Fruit fly (Drosophila melanogaster) whole organism, embryonic: Measurements from ENCODE around the gene Cad74A.

Source experiments
- B-H1 ChIP-seq: fragments of 200-800 bp; sonication (Bioruptor generic); IDR thresholded peaks from 3 replicates; pipeline ENCODE4 v1.3.6; 2022; ENCODE audit warnings: missing biosample characterization, missing genetic modification characterization
- CG10462 ChIP-seq: fragments of 200-800 bp; sonication (Bioruptor generic); optimal IDR thresholded peaks from 2 replicates; lab custom pipeline; 2016; ENCODE audit warnings: missing biosample characterization, missing genetic modification characterization
- CG10959 ChIP-seq: fragments of 200-800 bp; sonication (Bioruptor generic); IDR thresholded peaks from 2 replicates; pipeline ENCODE4 v1.3.6; 2022; ENCODE audit warnings: missing biosample characterization, missing genetic modification characterization
- CG11247 ChIP-seq: fragments of 200-800 bp; sonication (Bioruptor generic); IDR thresholded peaks from 2 replicates; pipeline ENCODE4 v1.3.6; 2022; ENCODE audit warnings: missing biosample characterization, missing genetic modification characterization
- CG11504 ChIP-seq: fragments of 200-800 bp; sonication (Bioruptor generic); optimal IDR thresholded peaks from 3 replicates; lab custom pipeline; 2019; ENCODE audit warnings: missing biosample characterization, mild to moderate bottlenecking, missing genetic modification characterization, moderate library complexity
- CG11723 ChIP-seq: fragments of 200-800 bp; sonication (Bioruptor generic); optimal IDR thresholded peaks from 2 replicates; lab custom pipeline; 2017; ENCODE audit warnings: missing biosample characterization, mild to moderate bottlenecking, missing genetic modification characterization
- CG12071 ChIP-seq: fragments of 200-800 bp; sonication (Bioruptor generic); optimal IDR thresholded peaks from 3 replicates; lab custom pipeline; 2018; ENCODE audit warnings: missing biosample characterization, mild to moderate bottlenecking, missing genetic modification characterization
- CG1233 ChIP-seq: fragments of 200-800 bp; sonication (Bioruptor generic); optimal IDR thresholded peaks from 4 replicates; lab custom pipeline; 2018; ENCODE audit warnings: missing biosample characterization, mild to moderate bottlenecking, missing genetic modification characterization
- CG13894 ChIP-seq: fragments of 200-800 bp; sonication (Bioruptor generic); optimal IDR thresholded peaks from 3 replicates; lab custom pipeline; 2018; ENCODE audit warnings: missing biosample characterization, mild to moderate bottlenecking, missing genetic modification characterization, moderate library complexity
- CG17361 ChIP-seq: fragments of 200-800 bp; sonication (Bioruptor generic); IDR thresholded peaks from 3 replicates; pipeline ENCODE4 v1.3.6; 2022; ENCODE audit warnings: missing biosample characterization, missing genetic modification characterization
- CG2202 ChIP-seq: fragments of 200-800 bp; sonication (Bioruptor generic); optimal IDR thresholded peaks from 2 replicates; lab custom pipeline; 2018; ENCODE audit warnings: missing biosample characterization, mild to moderate bottlenecking, missing genetic modification characterization
- CG2678 ChIP-seq: fragments of 200-800 bp; sonication (Bioruptor generic); optimal IDR thresholded peaks from 3 replicates; lab custom pipeline; 2019; ENCODE audit warnings: missing biosample characterization, mild to moderate bottlenecking, missing genetic modification characterization, moderate library complexity
- CG2889 ChIP-seq: fragments of 200-800 bp; sonication (Bioruptor generic); IDR thresholded peaks from 3 replicates; pipeline ENCODE4 v1.3.6; 2022; ENCODE audit warnings: missing biosample characterization, missing genetic modification characterization
- CG3163 ChIP-seq: fragments of 200-800 bp; sonication (Bioruptor generic); optimal IDR thresholded peaks from 3 replicates; lab custom pipeline; 2016; ENCODE audit warnings: missing biosample characterization, missing genetic modification characterization
- CG32772 ChIP-seq: fragments of 200-800 bp; sonication (Bioruptor generic); IDR thresholded peaks from 2 replicates; pipeline ENCODE4 v1.3.6; 2022; ENCODE audit warnings: missing biosample characterization, missing genetic modification characterization
- CG3847 ChIP-seq: fragments of 200-800 bp; sonication (Bioruptor generic); IDR thresholded peaks from 2 replicates; pipeline ENCODE4 v1.3.6; 2022; ENCODE audit warnings: missing biosample characterization, missing genetic modification characterization
- Chrac-16 ChIP-seq: fragments of 200-800 bp; sonication (Bioruptor generic); optimal IDR thresholded peaks from 3 replicates; lab custom pipeline; 2016; ENCODE audit warnings: missing biosample characterization, missing genetic modification characterization
- D19A ChIP-seq: fragments of 200-800 bp; optimal IDR thresholded peaks from 3 replicates; lab custom pipeline; 2019; ENCODE audit warnings: missing biosample characterization, mild to moderate bottlenecking, missing genetic modification characterization, moderate library complexity
- Doc3 ChIP-seq: fragments of 200-800 bp; sonication (Bioruptor generic); IDR thresholded peaks from 3 replicates; pipeline ENCODE4 v1.3.6; 2022; ENCODE audit warnings: missing biosample characterization, missing genetic modification characterization; ENCODE audit not compliant: partially characterized antibody
- Elba2 ChIP-seq: fragments of 200-800 bp; sonication (Bioruptor generic); optimal IDR thresholded peaks from 3 replicates; lab custom pipeline; 2016; ENCODE audit warnings: missing biosample characterization, missing genetic modification characterization
- Gsc ChIP-seq: fragments of 200-800 bp; sonication (Bioruptor generic); IDR thresholded peaks from 2 replicates; pipeline ENCODE4 v1.3.6; 2022; ENCODE audit warnings: missing biosample characterization, missing genetic modification characterization
- Jarid2 ChIP-seq: fragments of 200-800 bp; sonication (Bioruptor generic); optimal IDR thresholded peaks from 3 replicates; lab custom pipeline; 2017; ENCODE audit warnings: mild to moderate bottlenecking, missing biosample characterization, missing genetic modification reagents, missing genetic modification characterization
- Kr ChIP-seq: fragments of 200-800 bp; sonication (Bioruptor generic); optimal IDR thresholded peaks from 2 replicates; lab custom pipeline; 2017; ENCODE audit warnings: missing biosample characterization, mild to moderate bottlenecking, missing genetic modification characterization
- NK7.1 ChIP-seq: fragments of 200-800 bp; sonication (Bioruptor generic); optimal IDR thresholded peaks from 3 replicates; lab custom pipeline; 2016; ENCODE audit warnings: missing biosample characterization, missing genetic modification characterization
- Sox100B ChIP-seq: fragments of 200-800 bp; sonication (Bioruptor generic); optimal IDR thresholded peaks from 3 replicates; lab custom pipeline; 2018; ENCODE audit warnings: missing biosample characterization, mild to moderate bottlenecking, missing genetic modification characterization
- Stat92E ChIP-seq, 3 experiments: fragments of >200 bp in 2 of 3; fragments of 200-800 bp in 1 of 3; sonication (Bioruptor generic) in 1 of 3; optimal IDR thresholded peaks; 2 replicates each; lab custom pipeline; 2017 to 2019; ENCODE audit warnings: missing biosample characterization in 3 of 3, missing genetic modification characterization in 3 of 3, mild to moderate bottlenecking in 1 of 3, moderate library complexity in 1 of 3
- TFAM ChIP-seq: fragments of 200-800 bp; sonication (Bioruptor generic); optimal IDR thresholded peaks from 2 replicates; lab custom pipeline; 2017; ENCODE audit warnings: missing biosample characterization, missing genetic modification characterization, inconsistent platforms
- Tbp ChIP-seq: fragments of >200 bp; optimal IDR thresholded peaks from 2 replicates; lab custom pipeline; 2018; ENCODE audit warnings: missing biosample characterization, missing genetic modification characterization
- Trl ChIP-seq, 3 experiments: fragments of >200 bp in 2 of 3; fragments of 200-800 bp in 1 of 3; sonication (Bioruptor generic) in 1 of 3; optimal IDR thresholded peaks; 2 replicates in 1 of 3; 3 replicates in 2 of 3; lab custom pipeline; 2016 to 2017; ENCODE audit warnings: missing biosample characterization in 1 of 3, missing genetic modification characterization in 1 of 3
- abd-A ChIP-seq: fragments of 200-800 bp; sonication (Bioruptor generic); optimal IDR thresholded peaks from 3 replicates; lab custom pipeline; 2019; ENCODE audit warnings: missing biosample characterization, mild to moderate bottlenecking, missing genetic modification characterization, moderate library complexity
- al ChIP-seq: fragments of 200-800 bp; sonication (Bioruptor generic); IDR thresholded peaks from 2 replicates; pipeline ENCODE4 v1.3.6; 2022; ENCODE audit warnings: missing biosample characterization, missing genetic modification characterization
- amos ChIP-seq: fragments of 200-800 bp; sonication (Bioruptor generic); IDR thresholded peaks from 2 replicates; pipeline ENCODE4 v1.3.6; 2022; ENCODE audit warnings: missing biosample characterization, missing genetic modification characterization; ENCODE audit not compliant: partially characterized antibody
- ap ChIP-seq: fragments of 200-800 bp; sonication (Bioruptor generic); IDR thresholded peaks from 2 replicates; pipeline ENCODE4 v1.3.6; 2022; ENCODE audit warnings: missing biosample characterization, missing genetic modification characterization
- bab2 ChIP-seq: fragments of 200-800 bp; sonication (Bioruptor generic); optimal IDR thresholded peaks from 2 replicates; lab custom pipeline; 2016; ENCODE audit warnings: missing biosample characterization, missing genetic modification characterization
- bcd ChIP-seq: fragments of 200-800 bp; sonication (Bioruptor generic); optimal IDR thresholded peaks from 2 replicates; lab custom pipeline; 2017; ENCODE audit warnings: missing biosample characterization, mild to moderate bottlenecking, missing genetic modification characterization
- cad ChIP-seq: fragments of >200 bp; optimal IDR thresholded peaks from 2 replicates; lab custom pipeline; 2017; ENCODE audit warnings: missing biosample characterization, missing genetic modification characterization
- corto ChIP-seq: fragments of 200-800 bp; sonication (Bioruptor generic); optimal IDR thresholded peaks from 2 replicates; lab custom pipeline; 2016; ENCODE audit warnings: missing biosample characterization, mild to moderate bottlenecking, missing genetic modification characterization, moderate library complexity
- croc ChIP-seq: fragments of 200-800 bp; sonication (Bioruptor generic); conservative IDR thresholded peaks from 3 replicates; pipeline ENCODE4 v1.3.6; 2022; ENCODE audit warnings: missing biosample characterization, missing genetic modification characterization
- dimm ChIP-seq: fragments of 200-800 bp; sonication (Bioruptor generic); IDR thresholded peaks from 2 replicates; pipeline ENCODE4 v1.3.6; 2022; ENCODE audit warnings: missing biosample characterization, missing genetic modification characterization
- ems ChIP-seq: fragments of 200-800 bp; sonication (Bioruptor generic); optimal IDR thresholded peaks from 3 replicates; lab custom pipeline; 2016; ENCODE audit warnings: missing biosample characterization, missing genetic modification characterization
- en ChIP-seq: fragments of 200-800 bp; sonication (Bioruptor generic); optimal IDR thresholded peaks from 2 replicates; lab custom pipeline; 2016; ENCODE audit warnings: missing biosample characterization, missing genetic modification characterization
- eyg ChIP-seq: fragments of 200-800 bp; sonication (Bioruptor generic); optimal IDR thresholded peaks from 3 replicates; lab custom pipeline; 2016; ENCODE audit warnings: missing biosample characterization, missing genetic modification characterization
- gsb-n ChIP-seq: fragments of 200-800 bp; sonication (Bioruptor generic); optimal IDR thresholded peaks from 3 replicates; lab custom pipeline; 2018; ENCODE audit warnings: missing biosample characterization, mild to moderate bottlenecking, missing genetic modification characterization
- jigr1 ChIP-seq: fragments of 200-800 bp; sonication (Bioruptor generic); IDR thresholded peaks from 3 replicates; pipeline ENCODE4 v1.3.6; 2022; ENCODE audit warnings: missing biosample characterization, missing genetic modification characterization
- kni ChIP-seq: fragments of 200-800 bp; sonication (Bioruptor generic); optimal IDR thresholded peaks from 3 replicates; lab custom pipeline; 2017; ENCODE audit warnings: mild to moderate bottlenecking, missing biosample characterization, missing genetic modification reagents, missing genetic modification characterization
- pnt ChIP-seq: fragments of 200-800 bp; sonication (Bioruptor generic); optimal IDR thresholded peaks from 3 replicates; lab custom pipeline; 2016; ENCODE audit warnings: missing biosample characterization, missing genetic modification characterization
- seq ChIP-seq: fragments of 200-800 bp; sonication (Bioruptor generic); IDR thresholded peaks from 2 replicates; pipeline ENCODE4 v1.3.6; 2022; ENCODE audit warnings: missing biosample characterization, missing genetic modification characterization
- sob ChIP-seq: fragments of 200-800 bp; sonication (Bioruptor generic); IDR thresholded peaks from 2 replicates; pipeline ENCODE4 v1.3.6; 2022; ENCODE audit warnings: missing biosample characterization, missing genetic modification characterization
- tgo ChIP-seq: fragments of 200-800 bp; sonication (Bioruptor generic); IDR thresholded peaks from 3 replicates; pipeline ENCODE4 v1.3.6; 2022; ENCODE audit warnings: missing biosample characterization, missing genetic modification characterization
- tna ChIP-seq: fragments of 200-800 bp; sonication (Bioruptor generic); IDR thresholded peaks from 2 replicates; pipeline ENCODE4 v1.3.6; 2022; ENCODE audit warnings: missing biosample characterization, missing genetic modification characterization; ENCODE audit not compliant: partially characterized antibody
- zfh1 ChIP-seq: fragments of 200-800 bp; sonication (Bioruptor generic); IDR thresholded peaks from 3 replicates; pipeline ENCODE4 v1.3.6; 2022; ENCODE audit warnings: missing biosample characterization, missing genetic modification characterization

The Cad74A gene

dm6 chr3L:17428779-17429178, 49.4 kb upstream of the Cad74A start, which contains the start of gene Gorab (continued):
- TF ChIP-seq CG32772 (peak; percentile 97), CG1233 (GFP tag; lab: Kevin White, UChicago) (peak; percentile 68), al (GFP tag; lab: Robert Waterston, UW) (peak; percentile 96), ap (peak; percentile 96), NK7.1 (peak; percentile 40), pnt (GFP tag; lab: Kevin White, UChicago) (peak; percentile 46), CG2678 (tag; lab: Kevin White, UChicago) (peak; percentile 85), CG17361 (peak; percentile 93), Elba2 (GFP tag; lab: Kevin White, UChicago) (peak; percentile 81), CG11504 (tag; lab: Kevin White, UChicago) (peak; percentile 87), en (GFP tag; lab: Kevin White, UChicago) (no peak), jigr1 (GFP tag; lab: Robert Waterston, UW) (peak; percentile 89), CG3163 (GFP tag; lab: Kevin White, UChicago) (peak; percentile 24), Tbp (GFP tag; lab: Kevin White, UChicago) (no peak), croc (peak; percentile 86), CG2889 (GFP tag; lab: Robert Waterston, UW) (peak; percentile 96), Gsc (GFP tag; lab: Robert Waterston, UW) (peak; percentile 89), zfh1 (GFP tag; lab: Robert Waterston, UW) (peak; percentile 97), sob (GFP tag; lab: Robert Waterston, UW) (peak; percentile 94), B-H1 (GFP tag; lab: Robert Waterston, UW) (peak; percentile 93), Trl (optimal IDR thresholded peaks at IDR 0.05; lab: Kevin White, UChicago) (no peak), Trl (GFP tag; optimal IDR thresholded peaks at IDR 0.05; lab: Kevin White, UChicago) (peak; percentile 4), gsb-n (tag; lab: Kevin White, UChicago) (peak; percentile 52), eyg (no peak), corto (GFP tag; lab: Kevin White, UChicago) (peak; percentile 81), CG3847 (GFP tag; lab: Robert Waterston, UW) (peak; percentile 95), tgo (GFP tag; lab: Robert Waterston, UW) (peak; percentile 96), Stat92E (GFP tag; optimal IDR thresholded peaks at IDR 0.05; lab: Kevin White, UChicago) (peak in 1 of 3 experiments; percentile 52), abd-A (tag; lab: Kevin White, UChicago) (no peak), CG13894 (peak; percentile 27), amos (GFP tag; lab: Robert Waterston, UW) (peak; percentile 54), Jarid2 (peak; percentile 19), kni (GFP tag; lab: Kevin White, UChicago) (peak; percentile 5), TFAM (GFP tag; lab: Kevin White, UChicago) (no peak), tna (GFP tag; lab: Robert Waterston, UW) (no peak), bcd (GFP tag; lab: Kevin White, UChicago) (peak; percentile 92), seq (GFP tag; lab: Robert Waterston, UW) (peak; percentile 90), CG2202 (tag; lab: Kevin White, UChicago) (peak; percentile 57), CG11247 (GFP tag; lab: Robert Waterston, UW) (peak; percentile 93), Kr (GFP tag; lab: Kevin White, UChicago) (no peak), CG10462 (GFP tag; lab: Kevin White, UChicago) (peak; percentile 85), CG10959 (peak; percentile 94), CG12071 (GFP tag; lab: Kevin White, UChicago) (no peak), D19A (tag; lab: Kevin White, UChicago) (peak; percentile 88), ems (GFP tag; lab: Kevin White, UChicago) (peak; percentile 85), Chrac-16 (GFP tag; lab: Kevin White, UChicago) (peak; percentile 92), CG11723 (peak; percentile 63), bab2 (peak; percentile 83), Sox100B (peak; percentile 69), dimm (GFP tag; lab: Robert Waterston, UW) (peak; percentile 87), cad (GFP tag; lab: Kevin White, UChicago) (no peak), Doc3 (GFP tag; lab: Robert Waterston, UW) (peak; percentile 42; the same call in 1 of the 3 replicates)
